Worm (Caenorhabditis elegans) whole organism, mixed stage, embryonic: ENCODE results near the gene clc-1.

Experiments
- ces-1 ChIP-seq: fragments of 150-350 bp; optimal IDR thresholded peaks from 2 replicates; lab custom pipeline; 2014; ENCODE audit warnings: missing biosample characterization, missing genetic modification reagents, missing genetic modification characterization
- lsy-2 ChIP-seq: fragments of 150-350 bp; optimal IDR thresholded peaks from 2 replicates; lab custom pipeline; 2014; ENCODE audit warnings: missing biosample characterization, missing genetic modification characterization
- nhr-237 ChIP-seq: fragments of 150-350 bp; optimal IDR thresholded peaks from 2 replicates; lab custom pipeline; 2014; ENCODE audit warnings: missing biosample characterization, missing genetic modification characterization
- nhr-76 ChIP-seq: sonication (generic microtip); optimal IDR thresholded peaks from 2 replicates; lab custom pipeline; 2017; ENCODE audit warnings: missing biosample characterization, missing genetic modification characterization
- tbx-8 ChIP-seq: fragments of 200-800 bp; sonication (Bioruptor generic); optimal IDR thresholded peaks from 2 replicates; lab custom pipeline; 2018; ENCODE audit warnings: mild to moderate bottlenecking, missing genetic modification characterization, moderate library complexity, missing compliant biosample characterization
- unc-39 ChIP-seq: fragments of 150-350 bp; optimal IDR thresholded peaks from 2 replicates; lab custom pipeline; 2014; ENCODE audit warnings: missing biosample characterization, missing genetic modification characterization
- unc-62 ChIP-seq: fragments of 150-350 bp; optimal IDR thresholded peaks from 2 replicates; lab custom pipeline; 2014; ENCODE audit warnings: missing biosample characterization, missing genetic modification reagents, missing genetic modification characterization
- ztf-11 ChIP-seq: fragments of 150-350 bp; optimal IDR thresholded peaks from 2 replicates; lab custom pipeline; 2014; ENCODE audit warnings: missing biosample characterization, missing genetic modification characterization

ce11 chrX:11010565-11010964 is 36.7 kb upstream of the clc-1 start, which contains the start of gene F58A3.4:
- TF ChIP-seq unc-62 (no peak), ces-1 (GFP tag; lab: Kevin White, UChicago) (no peak), nhr-237 (tag; lab: Kevin White, UChicago) (no peak), nhr-76 (tag; lab: Kevin White, UChicago) (no peak), ztf-11 (tag; lab: Kevin White, UChicago) (no peak), unc-39 (tag; lab: Kevin White, UChicago) (no peak), lsy-2 (tag; lab: Kevin White, UChicago) (no peak), tbx-8 (GFP tag; lab: Kevin White, UChicago) (no peak)
